Worm (Caenorhabditis elegans): Measurements from ENCODE around the gene acbp-6.

The acbp-6 gene

ce11 chrII:11977363-11977762, 3.8 kb upstream of the acbp-6 start, which contains the start of gene Y17G7B.21 (continued):
- TF ChIP-seq F49E8.2 (tag; optimal IDR thresholded peaks at IDR 0.05; ENCODE audit: borderline replicate concordance) (no peak), lin-1 (GFP tag; IDR thresholded peaks at IDR 0.05) (no peak), nhr-10 (tag; optimal IDR thresholded peaks at IDR 0.05) (no peak), ceh-44 (GFP tag; IDR thresholded peaks at IDR 0.05) (no peak), duxl-1 (tag; optimal IDR thresholded peaks at IDR 0.05; ENCODE audit: poor library complexity) (no peak), dmd-6 (GFP tag; IDR thresholded peaks at IDR 0.05) (no peak), daf-16 (GFP tag; optimal IDR thresholded peaks at IDR 0.05) (peak in 1 of 2 experiments; percentile 4), daf-16 (tag; optimal IDR thresholded peaks at IDR 0.05) (no peak), Y105C5A.15 (GFP tag; IDR thresholded peaks at IDR 0.05) (peak; percentile 68; the same call in 1 of the 2 replicates), arid-1 (GFP tag; conservative IDR thresholded peaks at IDR 0.05) (peak; percentile 59; the same call in 1 of the 2 replicates), mes-2 (tag; optimal IDR thresholded peaks at IDR 0.05; ENCODE audit: poor library complexity, severe bottlenecking) (peak; percentile 58), jun-1 (tag; optimal IDR thresholded peaks at IDR 0.05) (no peak), daf-12 (tag; optimal IDR thresholded peaks at IDR 0.05) (no peak), ZK546.5 (tag; optimal IDR thresholded peaks at IDR 0.05) (no peak), hmg-1.1 (GFP tag; IDR thresholded peaks at IDR 0.05) (no peak), sdz-12 (GFP tag; optimal IDR thresholded peaks at IDR 0.05) (peak; percentile 51), madf-9 (GFP tag; conservative IDR thresholded peaks at IDR 0.05) (no peak), hlh-30 (tag; optimal IDR thresholded peaks at IDR 0.05; ENCODE audit: insufficient read depth) (no peak), unc-62 (GFP tag; optimal IDR thresholded peaks at IDR 0.05 in 1 of 2) (no peak), unc-62 (tag; optimal IDR thresholded peaks at IDR 0.05) (no peak), ctbp-1 (GFP tag; IDR thresholded peaks at IDR 0.05) (peak; percentile 43; the same call in 1 of the 2 replicates)

- no peak for TF ChIP-seq egl-27 (tag; optimal IDR thresholded peaks at IDR 0.05)
- peak; percentile 93 for TF ChIP-seq aha-1 (tag)
- TF ChIP-seq hif-1 (tag; optimal IDR thresholded peaks at IDR 0.05): no peak
- no peak for TF ChIP-seq lsy-2 (tag; optimal IDR thresholded peaks at IDR 0.05)
- TF ChIP-seq ceh-44 (GFP tag; IDR thresholded peaks at IDR 0.05): no peak
- 0 out of 2 replicates have a peak, but pooled peaks have one; percentile 7 for TF ChIP-seq D1046.2 (GFP tag; IDR thresholded peaks at IDR 0.05)
- TF ChIP-seq madf-9 (GFP tag; conservative IDR thresholded peaks at IDR 0.05): no peak
- TF ChIP-seq nhr-237 (tag; optimal IDR thresholded peaks at IDR 0.05): no peak
- TF ChIP-seq daf-12 (tag; optimal IDR thresholded peaks at IDR 0.05): no peak
- TF ChIP-seq attf-4 (tag; optimal IDR thresholded peaks at IDR 0.05): no peak
- no peak for TF ChIP-seq F49E8.2 (tag; optimal IDR thresholded peaks at IDR 0.05; ENCODE audit: borderline replicate concordance)
- TF ChIP-seq ces-1 (GFP tag; optimal IDR thresholded peaks at IDR 0.05): no peak
- TF ChIP-seq fkh-10 (GFP tag; optimal IDR thresholded peaks at IDR 0.05): no peak
- no peak for TF ChIP-seq zfp-2 (tag; optimal IDR thresholded peaks at IDR 0.05)
- TF ChIP-seq zip-2 (tag; optimal IDR thresholded peaks at IDR 0.05): no peak
- no peak for TF ChIP-seq nhr-42 (GFP tag; IDR thresholded peaks at IDR 0.05)
- TF ChIP-seq nhr-77 (tag; optimal IDR thresholded peaks at IDR 0.05): no peak
- peak in 1 of 2 experiments; percentile 91 for TF ChIP-seq unc-62 (GFP tag; optimal IDR thresholded peaks at IDR 0.05 in 1 of 2)
- no peak for TF ChIP-seq unc-62 (tag; optimal IDR thresholded peaks at IDR 0.05)
- no peak for TF ChIP-seq jun-1 (tag; optimal IDR thresholded peaks at IDR 0.05)
- TF ChIP-seq ztf-7 (tag; optimal IDR thresholded peaks at IDR 0.05): no peak
- no peak for TF ChIP-seq nhr-48 (tag; optimal IDR thresholded peaks at IDR 0.05)
- no peak for TF ChIP-seq nhr-41 (GFP tag; IDR thresholded peaks at IDR 0.05)
- no peak for TF ChIP-seq R02D3.7 (tag; optimal IDR thresholded peaks at IDR 0.05)
- peak; percentile 23 for TF ChIP-seq mes-2 (tag; optimal IDR thresholded peaks at IDR 0.05; ENCODE audit: poor library complexity, severe bottlenecking)
- TF ChIP-seq pqm-1 (tag; optimal IDR thresholded peaks at IDR 0.05): no peak
- TF ChIP-seq hmg-1.1 (GFP tag; IDR thresholded peaks at IDR 0.05): no peak
- no peak for TF ChIP-seq hlh-30 (tag; optimal IDR thresholded peaks at IDR 0.05; ENCODE audit: insufficient read depth)
- no peak for TF ChIP-seq madf-5 (GFP tag; IDR thresholded peaks at IDR 0.05)
- no peak for TF ChIP-seq sdz-12 (GFP tag; optimal IDR thresholded peaks at IDR 0.05)
Observed at ce11 chrII:11976727-11977259, 3.3 kb upstream of the acbp-6 start.

All from whole organism, L4 larva.